Fruit fly (Drosophila melanogaster): ENCODE measurements around the gene Ras64B.

Gene Ras64B

DNA sequence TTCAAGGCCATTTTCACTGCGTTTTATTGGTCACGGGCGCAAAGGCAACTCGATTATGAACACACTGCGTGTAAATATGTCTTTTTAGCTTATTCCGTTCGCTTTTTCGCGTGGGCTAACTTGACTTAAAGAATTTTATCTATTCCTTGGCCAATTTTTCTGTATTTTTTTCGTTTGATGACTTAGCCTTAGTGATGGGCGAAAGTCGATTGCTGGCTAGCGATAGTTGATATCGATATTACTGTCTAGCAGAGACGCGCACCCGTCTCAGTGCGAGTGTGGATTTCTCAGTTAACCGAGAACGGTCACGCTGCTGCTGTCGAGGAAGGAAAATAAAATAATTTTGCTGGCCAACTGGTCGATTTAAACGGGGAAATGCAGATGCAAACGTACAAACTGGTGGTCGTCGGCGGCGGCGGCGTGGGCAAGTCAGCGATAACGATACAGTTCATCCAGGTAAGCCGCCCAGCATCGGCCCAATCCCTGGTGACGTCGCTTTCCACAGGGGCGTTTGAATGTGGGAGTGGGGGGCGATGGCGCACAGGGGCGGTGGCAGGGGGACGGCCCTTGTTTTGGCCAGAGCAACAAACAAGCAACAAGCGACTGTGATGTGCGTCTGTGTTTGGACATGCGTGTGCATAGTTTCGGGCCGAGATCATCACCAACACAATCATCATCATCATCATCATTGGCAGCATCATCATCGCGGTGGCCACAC lies at the start of gene Ras64B, which contains the start of gene Rop (continued):
- TF ChIP-seq CG3407 (GFP tag; optimal IDR thresholded peaks at IDR 0.05) (no peak), CG18476 (GFP tag; optimal IDR thresholded peaks at IDR 0.05) (no peak), sima (GFP tag; optimal IDR thresholded peaks at IDR 0.05) (no peak), CrebB (tag; optimal IDR thresholded peaks at IDR 0.05) (peak; percentile 15), Sin3A (optimal IDR thresholded peaks at IDR 0.05) (peak; percentile 91), CG10267 (tag; optimal IDR thresholded peaks at IDR 0.05) (peak; percentile 67), CG2889 (GFP tag; IDR thresholded peaks at IDR 0.05) (no peak), Dek (tag; optimal IDR thresholded peaks at IDR 0.05) (peak; percentile 43), hbn (GFP tag; IDR thresholded peaks at IDR 0.05; ENCODE audit: partially characterized antibody) (peak; percentile 73), CG30020 (tag; optimal IDR thresholded peaks at IDR 0.05) (peak; percentile 27), CG9215 (GFP tag; IDR thresholded peaks at IDR 0.05) (no peak), esg (GFP tag; conservative IDR thresholded peaks at IDR 0.05) (no peak), CG8478 (optimal IDR thresholded peaks at IDR 0.05) (no peak), CG7839 (tag; optimal IDR thresholded peaks at IDR 0.05) (no peak), Max (GFP tag; optimal IDR thresholded peaks at IDR 0.05) (peak; percentile 17), CG2202 (tag; optimal IDR thresholded peaks at IDR 0.05) (peak; percentile 12), zfh2 (GFP tag; optimal IDR thresholded peaks at IDR 0.05) (peak; percentile 1), ab (GFP tag; optimal IDR thresholded peaks at IDR 0.05) (no peak), sim (GFP tag; IDR thresholded peaks at IDR 0.05) (no peak), tgo (GFP tag; IDR thresholded peaks at IDR 0.05) (no peak), CG10462 (GFP tag; optimal IDR thresholded peaks at IDR 0.05) (no peak), da (GFP tag; optimal IDR thresholded peaks at IDR 0.05) (peak; percentile 14), CG9797 (GFP tag; optimal IDR thresholded peaks at IDR 0.05) (peak; percentile 96), CG4707 (GFP tag; optimal IDR thresholded peaks at IDR 0.05) (no peak), ac (GFP tag; optimal IDR thresholded peaks at IDR 0.05) (no peak), danr (GFP tag; IDR thresholded peaks at IDR 0.05) (no peak), Atf3 (GFP tag; optimal IDR thresholded peaks at IDR 0.05) (peak; percentile 32), so (GFP tag; IDR thresholded peaks at IDR 0.05) (peak; percentile 36; the same call in 1 of the 3 replicates), toy (GFP tag; IDR thresholded peaks at IDR 0.05) (no peak), CG42726 (GFP tag; IDR thresholded peaks at IDR 0.05; ENCODE audit: partially characterized antibody) (peak; percentile 83), Vsx1 (GFP tag; optimal IDR thresholded peaks at IDR 0.05) (no peak), HmgZ (tag; optimal IDR thresholded peaks at IDR 0.05) (peak; percentile 89), pnt (GFP tag; optimal IDR thresholded peaks at IDR 0.05) (no peak), Eip74EF (GFP tag; optimal IDR thresholded peaks at IDR 0.05) (peak in 1 of 2 experiments; percentile 15), CG18764 (GFP tag; optimal IDR thresholded peaks at IDR 0.05) (no peak), CG16815 (GFP tag; optimal IDR thresholded peaks at IDR 0.05) (no peak), phol (tag; optimal IDR thresholded peaks at IDR 0.05) (peak; percentile 62), CG9876 (GFP tag; optimal IDR thresholded peaks at IDR 0.05) (no peak), dpn (GFP tag; optimal IDR thresholded peaks at IDR 0.05) (peak in 1 of 2 experiments; percentile 21), sens-2 (GFP tag; IDR thresholded peaks at IDR 0.05) (no peak), CG2678 (tag; optimal IDR thresholded peaks at IDR 0.05) (no peak), ftz-f1 (GFP tag; optimal IDR thresholded peaks at IDR 0.05) (peak; percentile 96), CG12299 (tag; optimal IDR thresholded peaks at IDR 0.05) (peak; percentile 2), E2f2 (GFP tag; IDR thresholded peaks at IDR 0.05) (peak; percentile 58), vvl (GFP tag; IDR thresholded peaks at IDR 0.05) (peak; percentile 30; the same call in 1 of the 2 replicates), CG7786 (GFP tag; optimal IDR thresholded peaks at IDR 0.05) (peak; percentile 15), CG12104 (GFP tag; optimal IDR thresholded peaks at IDR 0.05) (no peak), CG1603 (tag; optimal IDR thresholded peaks at IDR 0.05) (peak; percentile 85), CG10543 (GFP tag; optimal IDR thresholded peaks at IDR 0.05) (peak; percentile 63), CG11504 (tag; optimal IDR thresholded peaks at IDR 0.05) (no peak)

All from whole organism, embryonic.